Fruit fly (Drosophila melanogaster) whole organism, prepupa: ENCODE results near the gene knk.

Source experiments
- Blimp-1 ChIP-seq: fragments of 200-800 bp; sonication (Bioruptor generic); optimal IDR thresholded peaks from 3 replicates; lab custom pipeline; 2017; ENCODE audit warnings: missing biosample characterization, missing genetic modification characterization, mild to moderate bottlenecking, moderate library complexity, missing genetic modification reagents
- CG10631 ChIP-seq: fragments of 200-800 bp; sonication (Bioruptor generic); optimal IDR thresholded peaks from 2 replicates; lab custom pipeline; 2016; ENCODE audit warnings: missing biosample characterization, missing genetic modification characterization
- CG11762 ChIP-seq: fragments of 200-800 bp; sonication (Bioruptor generic); optimal IDR thresholded peaks from 3 replicates; lab custom pipeline; 2016; ENCODE audit warnings: missing biosample characterization, missing genetic modification characterization; ENCODE audit not compliant: insufficient read depth
- CG15336 ChIP-seq: fragments of 200-800 bp; sonication (Bioruptor generic); IDR thresholded peaks from 2 replicates; pipeline ENCODE4 v1.3.6; 2022; ENCODE audit warnings: missing biosample characterization, missing genetic modification characterization
- CG16779 ChIP-seq: fragments of 200-800 bp; sonication (Bioruptor generic); optimal IDR thresholded peaks from 3 replicates; lab custom pipeline; 2017; ENCODE audit warnings: missing biosample characterization, mild to moderate bottlenecking, missing genetic modification characterization
- CG31627 ChIP-seq: fragments of 200-800 bp; sonication (Bioruptor generic); optimal IDR thresholded peaks from 3 replicates; lab custom pipeline; 2016; ENCODE audit warnings: missing biosample characterization, missing genetic modification characterization
- CG32006 ChIP-seq: fragments of 200-800 bp; sonication (Bioruptor generic); optimal IDR thresholded peaks from 3 replicates; lab custom pipeline; 2017; ENCODE audit warnings: missing biosample characterization, mild to moderate bottlenecking, missing genetic modification characterization
- CG3919 ChIP-seq: fragments of 200-800 bp; sonication (Bioruptor generic); optimal IDR thresholded peaks from 3 replicates; lab custom pipeline; 2016; ENCODE audit warnings: missing biosample characterization, missing genetic modification characterization
- CG4318 ChIP-seq: fragments of 200-800 bp; sonication (Bioruptor generic); optimal IDR thresholded peaks from 3 replicates; lab custom pipeline; 2017; ENCODE audit warnings: missing biosample characterization, mild to moderate bottlenecking, missing genetic modification characterization
- CG6163 ChIP-seq: fragments of 200-800 bp; sonication (Bioruptor generic); IDR thresholded peaks from 3 replicates; pipeline ENCODE4 v1.3.6; 2022; ENCODE audit warnings: missing biosample characterization, missing genetic modification characterization
- CG6854 ChIP-seq: fragments of 200-800 bp; sonication (Bioruptor generic); optimal IDR thresholded peaks from 2 replicates; lab custom pipeline; 2017; ENCODE audit warnings: missing biosample characterization, mild to moderate bottlenecking, missing genetic modification characterization
- CG7368 ChIP-seq: fragments of 200-800 bp; sonication (Bioruptor generic); optimal IDR thresholded peaks from 3 replicates; lab custom pipeline; 2016; ENCODE audit warnings: missing biosample characterization, missing genetic modification characterization
- CG8119 ChIP-seq: fragments of 200-800 bp; sonication (Bioruptor generic); IDR thresholded peaks from 3 replicates; pipeline ENCODE4 v1.3.6; 2022; ENCODE audit warnings: missing biosample characterization, missing genetic modification characterization
- CG8319 ChIP-seq: fragments of 200-800 bp; sonication (Bioruptor generic); optimal IDR thresholded peaks from 3 replicates; lab custom pipeline; 2016; ENCODE audit warnings: missing biosample characterization, missing genetic modification characterization
- Eip75B ChIP-seq: fragments of 200-800 bp; sonication (Bioruptor generic); optimal IDR thresholded peaks from 3 replicates; lab custom pipeline; 2016; ENCODE audit warnings: missing biosample characterization, missing genetic modification characterization
- Eip78C ChIP-seq: fragments of 200-800 bp; sonication (Bioruptor generic); peaks from one replicate; lab custom pipeline; 2016; ENCODE audit warnings: missing biosample characterization, missing genetic modification characterization
- Eip93F ChIP-seq: fragments of 200-800 bp; sonication (Bioruptor generic); optimal IDR thresholded peaks from 2 replicates; lab custom pipeline; 2016; ENCODE audit warnings: missing biosample characterization, mild to moderate bottlenecking, missing genetic modification characterization
- Ets21C ChIP-seq: fragments of 200-800 bp; sonication (Bioruptor generic); optimal IDR thresholded peaks from 3 replicates; lab custom pipeline; 2016; ENCODE audit warnings: missing biosample characterization, missing genetic modification characterization
- Ets96B ChIP-seq: fragments of 200-800 bp; optimal IDR thresholded peaks from 2 replicates; lab custom pipeline; 2019; ENCODE audit warnings: missing biosample characterization, mild to moderate bottlenecking, missing genetic modification characterization, moderate library complexity
- Hr4 ChIP-seq: fragments of 200-800 bp; sonication (Bioruptor generic); optimal IDR thresholded peaks from 3 replicates; lab custom pipeline; 2016; ENCODE audit warnings: missing biosample characterization, missing genetic modification characterization
- Met ChIP-seq: fragments of 200-800 bp; sonication (Bioruptor generic); optimal IDR thresholded peaks from 3 replicates; lab custom pipeline; 2016; ENCODE audit warnings: missing biosample characterization, missing genetic modification characterization
- OdsH ChIP-seq: fragments of 200-800 bp; sonication (Bioruptor generic); optimal IDR thresholded peaks from 3 replicates; lab custom pipeline; 2016; ENCODE audit warnings: missing biosample characterization, missing genetic modification characterization
- Smox ChIP-seq: fragments of 200-800 bp; sonication (Bioruptor generic); optimal IDR thresholded peaks from 3 replicates; lab custom pipeline; 2016; ENCODE audit warnings: missing biosample characterization, missing genetic modification characterization
- Sox102F ChIP-seq: fragments of 200-800 bp; sonication (Bioruptor generic); optimal IDR thresholded peaks from 2 replicates; lab custom pipeline; 2016; ENCODE audit warnings: missing biosample characterization, mild to moderate bottlenecking, missing genetic modification characterization
- Sox14 ChIP-seq: fragments of 200-800 bp; sonication (Bioruptor generic); optimal IDR thresholded peaks from 3 replicates; lab custom pipeline; 2016; ENCODE audit warnings: missing biosample characterization, missing genetic modification characterization
- Sox15 ChIP-seq: fragments of 200-800 bp; sonication (Bioruptor generic); optimal IDR thresholded peaks from 3 replicates; lab custom pipeline; 2016; ENCODE audit warnings: missing biosample characterization, missing genetic modification characterization
- achi ChIP-seq: fragments of 200-800 bp; sonication (Bioruptor generic); optimal IDR thresholded peaks from 3 replicates; lab custom pipeline; 2016; ENCODE audit warnings: missing biosample characterization, missing genetic modification characterization
- cyc ChIP-seq: fragments of 200-800 bp; sonication (Bioruptor generic); optimal IDR thresholded peaks from 3 replicates; lab custom pipeline; 2016; ENCODE audit warnings: missing biosample characterization, missing genetic modification characterization
- dac ChIP-seq: fragments of 200-800 bp; sonication (Bioruptor generic); optimal IDR thresholded peaks from 2 replicates; lab custom pipeline; 2017; ENCODE audit warnings: missing biosample characterization, mild to moderate bottlenecking, missing genetic modification characterization
- dsx ChIP-seq: fragments of 200-800 bp; optimal IDR thresholded peaks from 3 replicates; lab custom pipeline; 2019; ENCODE audit warnings: missing biosample characterization, mild to moderate bottlenecking, missing genetic modification characterization, moderate library complexity; ENCODE audit not compliant: poor library complexity, severe bottlenecking
- eg ChIP-seq: fragments of 200-800 bp; sonication (Bioruptor generic); IDR thresholded peaks from 3 replicates; pipeline ENCODE4 v1.3.6; 2022; ENCODE audit warnings: missing biosample characterization, missing genetic modification characterization
- esn ChIP-seq: fragments of 200-800 bp; sonication (Bioruptor generic); optimal IDR thresholded peaks from 2 replicates; lab custom pipeline; 2016; ENCODE audit warnings: missing biosample characterization, mild to moderate bottlenecking, missing genetic modification characterization, moderate library complexity
- fd85E ChIP-seq: fragments of 200-800 bp; sonication (Bioruptor generic); optimal IDR thresholded peaks from 3 replicates; lab custom pipeline; 2016; ENCODE audit warnings: missing biosample characterization, missing genetic modification characterization
- fkh ChIP-seq: fragments of 200-800 bp; sonication (Bioruptor generic); optimal IDR thresholded peaks from 3 replicates; lab custom pipeline; 2017; ENCODE audit warnings: missing biosample characterization, mild to moderate bottlenecking, missing genetic modification characterization, moderate library complexity
- net ChIP-seq: fragments of 200-800 bp; sonication (Bioruptor generic); optimal IDR thresholded peaks from 3 replicates; lab custom pipeline; 2016; ENCODE audit warnings: missing biosample characterization, missing genetic modification characterization
- salr ChIP-seq, 2 experiments: fragments of 200-800 bp; sonication (Bioruptor generic); optimal IDR thresholded peaks; 3 replicates each; lab custom pipeline; 2016 to 2018; ENCODE audit warnings: missing biosample characterization in 2 of 2, missing genetic modification characterization in 2 of 2, mild to moderate bottlenecking in 1 of 2
- ss ChIP-seq, 2 experiments: fragments of 200-800 bp; sonication (Bioruptor generic); optimal IDR thresholded peaks; 2 replicates in 1 of 2; 3 replicates in 1 of 2; lab custom pipeline; 2017 to 2018; ENCODE audit warnings: mild to moderate bottlenecking in 2 of 2, missing biosample characterization in 2 of 2, missing genetic modification characterization in 2 of 2, moderate library complexity in 1 of 2
- svp ChIP-seq: fragments of 200-800 bp; sonication (Bioruptor generic); peaks from one replicate; lab custom pipeline; 2016; ENCODE audit warnings: missing biosample characterization, missing genetic modification characterization
- topi ChIP-seq: fragments of 200-800 bp; sonication (Bioruptor generic); optimal IDR thresholded peaks from 3 replicates; lab custom pipeline; 2016; ENCODE audit warnings: missing biosample characterization, missing genetic modification characterization
- vri ChIP-seq: fragments of 200-800 bp; sonication (Bioruptor generic); optimal IDR thresholded peaks from 3 replicates; lab custom pipeline; 2016; ENCODE audit warnings: missing biosample characterization, mild to moderate bottlenecking, missing genetic modification characterization

The knk gene

dm6 chr3R:10109938-10110337 is 15.5 kb downstream of the knk start, which contains the start of gene Fmr1 (continued):
- TF ChIP-seq fd85E (GFP tag; lab: Kevin White, UChicago) (no peak), topi (GFP tag; lab: Kevin White, UChicago) (peak; percentile 2)

- TF ChIP-seq esn (GFP tag; lab: Kevin White, UChicago) (no peak), Eip93F (GFP tag; lab: Kevin White, UChicago) (peak; percentile 3), CG8119 (GFP tag; lab: Robert Waterston, UW) (peak; percentile 44; the same call in 1 of the 3 replicates), Sox14 (GFP tag; lab: Kevin White, UChicago) (peak; percentile 42), CG16779 (tag; lab: Kevin White, UChicago) (peak; percentile 40), dac (no peak), CG8319 (GFP tag; lab: Kevin White, UChicago) (no peak), fd85E (GFP tag; lab: Kevin White, UChicago) (peak; percentile 35), ss (GFP tag; optimal IDR thresholded peaks at IDR 0.05; lab: Kevin White, UChicago) (peak in 1 of 2 experiments; percentile 56), dsx (GFP tag; lab: Kevin White, UChicago) (peak; percentile 21), fkh (GFP tag; lab: Kevin White, UChicago) (peak; percentile 40), topi (GFP tag; lab: Kevin White, UChicago) (peak; percentile 10), Eip78C (GFP tag; lab: Kevin White, UChicago) (peak; percentile 32), vri (no peak), net (peak; percentile 25), eg (peak; percentile 4; the same call in 1 of the 3 replicates)
Measured at dm6 chr3R:10109212-10109880, 16.1 kb downstream of the knk start.

- peak; percentile 34 for TF ChIP-seq Eip78C (GFP tag; lab: Kevin White, UChicago)
- peak; percentile 39; the same call in 1 of the 3 replicates for TF ChIP-seq CG6163 (GFP tag; lab: Robert Waterston, UW)
- TF ChIP-seq salr (GFP tag; optimal IDR thresholded peaks at IDR 0.05; lab: Kevin White, UChicago): no peak
Measured at dm6 chr3R:10108289-10108928, 17.1 kb downstream of the knk start.

DNA sequence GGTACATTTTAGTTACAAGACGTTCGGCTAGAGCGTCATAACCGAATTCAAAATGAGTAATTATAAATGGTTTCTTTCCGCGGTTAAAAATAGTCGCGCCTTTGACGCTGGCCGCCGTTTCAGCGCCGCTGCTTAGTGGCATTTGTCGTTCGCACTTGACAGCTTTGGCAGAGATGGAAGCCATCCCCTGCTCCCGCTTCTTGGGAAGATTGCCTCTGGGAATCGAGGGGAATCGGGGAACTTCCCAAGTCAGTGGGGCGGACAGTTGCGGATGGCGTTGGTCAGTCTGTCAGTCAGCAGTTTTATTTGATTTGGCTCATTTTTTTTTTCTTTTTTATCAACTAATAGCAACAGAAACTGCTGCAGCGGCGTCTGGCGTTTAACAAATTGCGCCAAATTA is 18.7 kb downstream of the knk start:
- no peak for TF ChIP-seq CG11762 (GFP tag; lab: Kevin White, UChicago)
- no peak for TF ChIP-seq OdsH (GFP tag; lab: Kevin White, UChicago)
- no peak for TF ChIP-seq topi (GFP tag; lab: Kevin White, UChicago)
- TF ChIP-seq fkh (GFP tag; lab: Kevin White, UChicago): no peak
- no peak for TF ChIP-seq cyc (GFP tag; lab: Kevin White, UChicago)
- TF ChIP-seq CG8119 (GFP tag; lab: Robert Waterston, UW): no peak
- TF ChIP-seq Sox102F (GFP tag; lab: Kevin White, UChicago): no peak
- no peak for TF ChIP-seq CG31627 (GFP tag; lab: Kevin White, UChicago)
- TF ChIP-seq CG10631 (GFP tag; lab: Kevin White, UChicago): no peak
- TF ChIP-seq Blimp-1: no peak
- no peak for TF ChIP-seq CG7368 (GFP tag; lab: Kevin White, UChicago)
- TF ChIP-seq Smox: no peak
- no peak for TF ChIP-seq Sox15 (GFP tag; lab: Kevin White, UChicago)
- TF ChIP-seq, all 60 proteins: peak for 0

dm6 chr3R:10100498-10101196 is 24.8 kb downstream of the knk start:
- TF ChIP-seq Ets96B (no peak), eg (no peak), CG3919 (GFP tag; lab: Kevin White, UChicago) (peak; percentile 15), cyc (GFP tag; lab: Kevin White, UChicago) (peak; percentile 11), CG6854 (GFP tag; lab: Kevin White, UChicago) (no peak), Met (GFP tag; lab: Kevin White, UChicago) (no peak), Hr4 (GFP tag; lab: Kevin White, UChicago) (no peak), CG15336 (GFP tag; lab: Robert Waterston, UW) (no peak), CG32006 (GFP tag; lab: Kevin White, UChicago) (no peak), Sox102F (GFP tag; lab: Kevin White, UChicago) (no peak), Ets21C (no peak), fkh (GFP tag; lab: Kevin White, UChicago) (peak; percentile 30), Eip75B (no peak), CG4318 (GFP tag; lab: Kevin White, UChicago) (no peak), CG8119 (GFP tag; lab: Robert Waterston, UW) (no peak), svp (GFP tag; lab: Kevin White, UChicago) (no peak), fd85E (GFP tag; lab: Kevin White, UChicago) (no peak), achi (GFP tag; lab: Kevin White, UChicago) (no peak)
